Worm (Caenorhabditis elegans): ENCODE measurements around the gene T22E5.1.

ce11 chrX:6407805-6408204 lies 4.9 kb upstream of the T22E5.1 start:
- TF ChIP-seq ama-1 (optimal IDR thresholded peaks at IDR 0.05), result no peak
- TF ChIP-seq F13C5.2 (tag; optimal IDR thresholded peaks at IDR 0.05), result no peak
- no peak for TF ChIP-seq pes-1 (GFP tag; IDR thresholded peaks at IDR 0.05)
- no peak for TF ChIP-seq scrt-1 (GFP tag; IDR thresholded peaks at IDR 0.05)
- TF ChIP-seq hmbx-1 (tag; optimal IDR thresholded peaks at IDR 0.05), result no peak
- no peak for TF ChIP-seq ets-7 (tag; optimal IDR thresholded peaks at IDR 0.05)
- no peak for TF ChIP-seq hnd-1 (tag; optimal IDR thresholded peaks at IDR 0.05)
- no peak for TF ChIP-seq aly-1 (tag; optimal IDR thresholded peaks at IDR 0.05)
- no peak for TF ChIP-seq flt-1 (GFP tag; IDR thresholded peaks at IDR 0.05)
- no peak for TF ChIP-seq tbx-11 (GFP tag; IDR thresholded peaks at IDR 0.05)
- TF ChIP-seq hmg-4 (GFP tag; optimal IDR thresholded peaks at IDR 0.05), result no peak
- no peak for TF ChIP-seq ceh-36 (tag; optimal IDR thresholded peaks at IDR 0.05)
- no peak for TF ChIP-seq ceh-13 (GFP tag; optimal IDR thresholded peaks at IDR 0.05)
- no peak for TF ChIP-seq tra-4 (tag; optimal IDR thresholded peaks at IDR 0.05)

Measured in whole organism, early embryonic.